Worm (Caenorhabditis elegans): ENCODE results near the gene pwp-1.

Gene pwp-1

ce11 chrIV:13188959-13189358 is 47.4 kb downstream of the pwp-1 start, which contains the start of gene F58D2.4:
Gene F58D2.4, minus strand, starts transcription at chrIV:13189059.
- TF ChIP-seq klf-2 (GFP tag; conservative IDR thresholded peaks at IDR 0.05) (no peak), med-1 (GFP tag; optimal IDR thresholded peaks at IDR 0.05; ENCODE audit: insufficient read depth) (no peak), ztf-29 (GFP tag; IDR thresholded peaks at IDR 0.05) (no peak), flt-1 (GFP tag; IDR thresholded peaks at IDR 0.05) (no peak), ref-1 (GFP tag; conservative IDR thresholded peaks at IDR 0.05) (no peak), cog-1 (tag; optimal IDR thresholded peaks at IDR 0.05) (no peak), tab-1 (GFP tag; IDR thresholded peaks at IDR 0.05) (no peak), ztf-23 (GFP tag; IDR thresholded peaks at IDR 0.05) (no peak), T22C8.4 (GFP tag; IDR thresholded peaks at IDR 0.05) (no peak)

All from whole organism, midembryonic.